Fruit fly (Drosophila melanogaster) whole organism, adult: ENCODE data around the gene eIF2gamma.

Experiments
- CG11617 ChIP-seq: fragments of 200-800 bp; sonication (Bioruptor generic); optimal IDR thresholded peaks from 2 replicates; lab custom pipeline; 2017; ENCODE audit warnings: mild to moderate bottlenecking, missing biosample characterization, missing genetic modification reagents, missing genetic modification characterization
- CG12768 ChIP-seq: fragments of 200-800 bp; sonication (Bioruptor generic); optimal IDR thresholded peaks from 2 replicates; lab custom pipeline; 2017; ENCODE audit warnings: missing biosample characterization, missing genetic modification characterization, mild to moderate bottlenecking, moderate library complexity, missing genetic modification reagents
- CG1620 ChIP-seq: fragments of 200-800 bp; sonication (Bioruptor generic); optimal IDR thresholded peaks from 2 replicates; lab custom pipeline; 2016; ENCODE audit warnings: missing biosample characterization, missing genetic modification characterization
- CG7045 ChIP-seq: fragments of 200-800 bp; sonication (Bioruptor generic); optimal IDR thresholded peaks from 2 replicates; lab custom pipeline; 2017; ENCODE audit warnings: missing biosample characterization, mild to moderate bottlenecking, missing genetic modification characterization
- Clk ChIP-seq: fragments of 200-800 bp; sonication (Bioruptor generic); optimal IDR thresholded peaks from 2 replicates; lab custom pipeline; 2017; ENCODE audit warnings: missing biosample characterization, missing genetic modification characterization
- Crg-1 ChIP-seq: fragments of 200-800 bp; sonication (Bioruptor generic); optimal IDR thresholded peaks from 2 replicates; lab custom pipeline; 2016; ENCODE audit warnings: missing biosample characterization, missing genetic modification characterization
- Hr96 ChIP-seq: fragments of 200-800 bp; sonication (Bioruptor generic); optimal IDR thresholded peaks from 2 replicates; lab custom pipeline; 2016; ENCODE audit warnings: missing biosample characterization, missing genetic modification characterization
- bab1 ChIP-seq: fragments of 200-800 bp; sonication (Bioruptor generic); optimal IDR thresholded peaks from 3 replicates; lab custom pipeline; 2019; ENCODE audit warnings: missing biosample characterization, mild to moderate bottlenecking, missing genetic modification characterization, moderate library complexity
- cic ChIP-seq: fragments of 200-800 bp; sonication (Bioruptor generic); optimal IDR thresholded peaks from 2 replicates; lab custom pipeline; 2017; ENCODE audit warnings: missing biosample characterization, mild to moderate bottlenecking, missing genetic modification characterization, moderate library complexity
- cnc ChIP-seq, 2 experiments: fragments of >200 bp; optimal IDR thresholded peaks; 2 replicates each; lab custom pipeline; 2017
- kay ChIP-seq: fragments of 200-800 bp; sonication (Bioruptor generic); peaks from one replicate; lab custom pipeline; 2016; ENCODE audit warnings: missing biosample characterization, missing genetic modification characterization, borderline replicate concordance
- pad ChIP-seq: fragments of 200-800 bp; sonication (Bioruptor generic); optimal IDR thresholded peaks from 3 replicates; lab custom pipeline; 2017; ENCODE audit warnings: missing biosample characterization, missing genetic modification characterization, mild to moderate bottlenecking, moderate library complexity, missing genetic modification reagents
- tj ChIP-seq: fragments of 200-800 bp; sonication (Bioruptor generic); optimal IDR thresholded peaks from 3 replicates; lab custom pipeline; 2017; ENCODE audit warnings: missing biosample characterization, mild to moderate bottlenecking, missing genetic modification characterization, moderate library complexity
- toe ChIP-seq: fragments of 200-800 bp; sonication (Bioruptor generic); optimal IDR thresholded peaks from 2 replicates; lab custom pipeline; 2016; ENCODE audit warnings: missing biosample characterization, missing genetic modification characterization

dm6 chr3R:15225279-15225730, 38.0 kb downstream of the eIF2gamma start, which contains the start of the genes CG31344 and Caf1-55:
- TF ChIP-seq pad (GFP tag; lab: Kevin White, UChicago), result no peak
- TF ChIP-seq CG12768, result no peak
- TF ChIP-seq tj (GFP tag; lab: Kevin White, UChicago), result no peak
- TF ChIP-seq CG11617 (GFP tag; lab: Kevin White, UChicago), result peak; percentile 6
- TF ChIP-seq kay, result no peak
- TF ChIP-seq Clk (GFP tag; lab: Kevin White, UChicago), result no peak
- no peak for TF ChIP-seq CG7045
- no peak for TF ChIP-seq CG1620 (GFP tag; lab: Kevin White, UChicago)
- no peak for TF ChIP-seq cnc (optimal IDR thresholded peaks at IDR 0.05; lab: Kevin White, UChicago)
- TF ChIP-seq toe (GFP tag; lab: Kevin White, UChicago), result no peak
- no peak for TF ChIP-seq Crg-1 (GFP tag; lab: Kevin White, UChicago)
- peak; percentile 83 for TF ChIP-seq bab1 (GFP tag; lab: Kevin White, UChicago)
- TF ChIP-seq cic (GFP tag; lab: Kevin White, UChicago), result peak; percentile 35
- no peak for TF ChIP-seq Hr96 (GFP tag; lab: Kevin White, UChicago)
